Fruit fly (Drosophila melanogaster) whole organism, embryonic: ENCODE data around the gene Rbbp5.
A peak's percentile ranks its signal among the peaks of the same experiment; 100 is the strongest.

Experiments used
- Bgb ChIP-seq: fragments of 200-800 bp; sonication (Bioruptor generic); IDR thresholded peaks from 2 replicates; pipeline ENCODE4 v1.3.6; 2022; ENCODE audit warnings: missing biosample characterization, missing genetic modification characterization; ENCODE audit not compliant: partially characterized antibody
- CG1024 ChIP-seq: fragments of 200-800 bp; sonication (Bioruptor generic); IDR thresholded peaks from 2 replicates; pipeline ENCODE4 v1.3.6; 2022; ENCODE audit warnings: missing biosample characterization, missing genetic modification characterization
- CG10543 ChIP-seq: fragments of 200-800 bp; sonication (Bioruptor generic); optimal IDR thresholded peaks from 3 replicates; lab custom pipeline; 2017; ENCODE audit warnings: missing biosample characterization, mild to moderate bottlenecking, missing genetic modification characterization, moderate library complexity
- CG10959 ChIP-seq: fragments of 200-800 bp; sonication (Bioruptor generic); IDR thresholded peaks from 2 replicates; pipeline ENCODE4 v1.3.6; 2022; ENCODE audit warnings: missing biosample characterization, missing genetic modification characterization
- CG10979 ChIP-seq: fragments of 200-800 bp; sonication (Bioruptor generic); optimal IDR thresholded peaks from 2 replicates; lab custom pipeline; 2018; ENCODE audit warnings: missing biosample characterization, mild to moderate bottlenecking, missing genetic modification characterization, moderate library complexity
- CG13775 ChIP-seq: fragments of 200-800 bp; sonication (Bioruptor generic); optimal IDR thresholded peaks from 3 replicates; lab custom pipeline; 2017; ENCODE audit warnings: missing biosample characterization, mild to moderate bottlenecking, missing genetic modification characterization
- CG16813 ChIP-seq: fragments of 200-800 bp; sonication (Bioruptor generic); IDR thresholded peaks from 3 replicates; pipeline ENCODE4 v1.3.6; 2022; ENCODE audit warnings: missing biosample characterization, missing genetic modification characterization; ENCODE audit not compliant: partially characterized antibody
- CG17361 ChIP-seq: fragments of 200-800 bp; sonication (Bioruptor generic); IDR thresholded peaks from 3 replicates; pipeline ENCODE4 v1.3.6; 2022; ENCODE audit warnings: missing biosample characterization, missing genetic modification characterization
- CG30020 ChIP-seq: fragments of 200-800 bp; optimal IDR thresholded peaks from 2 replicates; lab custom pipeline; 2019; ENCODE audit warnings: missing biosample characterization, mild to moderate bottlenecking, missing genetic modification characterization, moderate library complexity
- CG30403 ChIP-seq: fragments of 200-800 bp; sonication (Bioruptor generic); optimal IDR thresholded peaks from 3 replicates; lab custom pipeline; 2016; ENCODE audit warnings: missing biosample characterization, missing genetic modification characterization
- CG30431 ChIP-seq: fragments of 200-800 bp; sonication (Bioruptor generic); optimal IDR thresholded peaks from 2 replicates; lab custom pipeline; 2017; ENCODE audit warnings: missing biosample characterization, missing genetic modification characterization
- CG3065 ChIP-seq: fragments of 200-800 bp; sonication (Bioruptor generic); optimal IDR thresholded peaks from 2 replicates; lab custom pipeline; 2016; ENCODE audit warnings: missing biosample characterization, missing genetic modification characterization
- CG32532 ChIP-seq: fragments of 200-800 bp; sonication (Bioruptor generic); IDR thresholded peaks from 2 replicates; pipeline ENCODE4 v1.3.6; 2022; ENCODE audit warnings: missing biosample characterization, missing genetic modification characterization
- CG4282 ChIP-seq: fragments of 200-800 bp; sonication (Bioruptor generic); optimal IDR thresholded peaks from 2 replicates; lab custom pipeline; 2016; ENCODE audit warnings: missing biosample characterization, missing genetic modification characterization
- CG4360 ChIP-seq: fragments of 200-800 bp; sonication (Bioruptor generic); IDR thresholded peaks from 2 replicates; pipeline ENCODE4 v1.3.6; 2022; ENCODE audit warnings: missing biosample characterization, missing genetic modification characterization
- CG6175 ChIP-seq: fragments of 200-800 bp; sonication (Bioruptor generic); IDR thresholded peaks from 3 replicates; pipeline ENCODE4 v1.3.6; 2022; ENCODE audit warnings: missing biosample characterization, missing genetic modification characterization
- CG7271 ChIP-seq: fragments of 200-800 bp; sonication (Bioruptor generic); optimal IDR thresholded peaks from 2 replicates; lab custom pipeline; 2018; ENCODE audit warnings: missing biosample characterization, mild to moderate bottlenecking, missing genetic modification characterization, moderate library complexity
- CG7963 ChIP-seq: fragments of 200-800 bp; sonication (Bioruptor generic); IDR thresholded peaks from 3 replicates; pipeline ENCODE4 v1.3.6; 2022; ENCODE audit warnings: missing biosample characterization, missing genetic modification characterization; ENCODE audit not compliant: partially characterized antibody
- CHES-1-like ChIP-seq: fragments of 200-800 bp; sonication (Bioruptor generic); optimal IDR thresholded peaks from 2 replicates; lab custom pipeline; 2016; ENCODE audit warnings: missing biosample characterization, missing genetic modification characterization
- CoRest ChIP-seq: fragments of 200-800 bp; sonication (Bioruptor generic); optimal IDR thresholded peaks from 3 replicates; lab custom pipeline; 2018; ENCODE audit warnings: missing biosample characterization, mild to moderate bottlenecking, missing genetic modification characterization, moderate library complexity
- Deaf1 ChIP-seq: fragments of 200-800 bp; optimal IDR thresholded peaks from 3 replicates; lab custom pipeline; 2019; ENCODE audit warnings: missing biosample characterization, mild to moderate bottlenecking, missing genetic modification characterization, moderate library complexity
- Doc3 ChIP-seq: fragments of 200-800 bp; sonication (Bioruptor generic); IDR thresholded peaks from 3 replicates; pipeline ENCODE4 v1.3.6; 2022; ENCODE audit warnings: missing biosample characterization, missing genetic modification characterization; ENCODE audit not compliant: partially characterized antibody
- Fer3 ChIP-seq: fragments of 200-800 bp; sonication (Bioruptor generic); optimal IDR thresholded peaks from 2 replicates; lab custom pipeline; 2018; ENCODE audit warnings: missing biosample characterization, mild to moderate bottlenecking, missing genetic modification characterization, moderate library complexity
- Gug ChIP-seq: fragments of 200-800 bp; sonication (Bioruptor generic); IDR thresholded peaks from 4 replicates; pipeline ENCODE4 v1.3.6; 2022; ENCODE audit warnings: missing biosample characterization, missing genetic modification characterization
- H15 ChIP-seq: fragments of 200-800 bp; sonication (Bioruptor generic); IDR thresholded peaks from 3 replicates; pipeline ENCODE4 v1.3.6; 2022; ENCODE audit warnings: missing biosample characterization, missing genetic modification characterization
- HHEX ChIP-seq: fragments of 200-800 bp; sonication (Bioruptor generic); optimal IDR thresholded peaks from 3 replicates; lab custom pipeline; 2017; ENCODE audit warnings: missing biosample characterization, mild to moderate bottlenecking, missing genetic modification characterization, missing genetic modification reagents
- Lim3 ChIP-seq: fragments of 200-800 bp; sonication (Bioruptor generic); IDR thresholded peaks from 2 replicates; pipeline ENCODE4 v1.3.6; 2022; ENCODE audit warnings: missing biosample characterization, missing genetic modification characterization
- MTF-1 ChIP-seq: fragments of 200-800 bp; sonication (Bioruptor generic); optimal IDR thresholded peaks from 2 replicates; lab custom pipeline; 2018; ENCODE audit warnings: missing biosample characterization, mild to moderate bottlenecking, missing genetic modification characterization, borderline replicate concordance
- Med ChIP-seq: fragments of 200-800 bp; sonication (Bioruptor generic); peaks from one replicate; lab custom pipeline; 2016; ENCODE audit warnings: missing biosample characterization, missing genetic modification characterization, mild to moderate bottlenecking, inconsistent platforms, moderate library complexity
- Oaz ChIP-seq: fragments of 200-800 bp; sonication (Bioruptor generic); IDR thresholded peaks from 2 replicates; pipeline ENCODE4 v1.3.6; 2022; ENCODE audit warnings: missing biosample characterization, missing genetic modification characterization
- Ptx1 ChIP-seq: fragments of 200-800 bp; sonication (Bioruptor generic); IDR thresholded peaks from 2 replicates; pipeline ENCODE4 v1.3.6; 2022; ENCODE audit warnings: missing biosample characterization, missing genetic modification characterization
- Side ChIP-seq: fragments of 200-800 bp; sonication (Bioruptor generic); optimal IDR thresholded peaks from 2 replicates; lab custom pipeline; 2016; ENCODE audit warnings: missing biosample characterization, missing genetic modification characterization
- Sox102F ChIP-seq: fragments of 200-800 bp; sonication (Bioruptor generic); optimal IDR thresholded peaks from 2 replicates; lab custom pipeline; 2018; ENCODE audit warnings: missing biosample characterization, mild to moderate bottlenecking, missing genetic modification characterization, moderate library complexity
- Xbp1 ChIP-seq: fragments of 200-800 bp; sonication (Bioruptor generic); optimal IDR thresholded peaks from 3 replicates; lab custom pipeline; 2016; ENCODE audit warnings: missing biosample characterization, mild to moderate bottlenecking, missing genetic modification characterization
- ase ChIP-seq: fragments of 200-800 bp; sonication (Bioruptor generic); IDR thresholded peaks from 3 replicates; pipeline ENCODE4 v1.3.6; 2022; ENCODE audit warnings: missing biosample characterization, missing genetic modification characterization
- ash1 ChIP-seq: fragments of 200-800 bp; sonication (Bioruptor generic); optimal IDR thresholded peaks from 2 replicates; lab custom pipeline; 2018; ENCODE audit warnings: missing biosample characterization, mild to moderate bottlenecking, missing genetic modification characterization
- bbx ChIP-seq: fragments of 200-800 bp; sonication (Bioruptor generic); IDR thresholded peaks from 2 replicates; pipeline ENCODE4 v1.3.6; 2022; ENCODE audit warnings: missing biosample characterization, missing genetic modification characterization; ENCODE audit not compliant: partially characterized antibody
- cg ChIP-seq: fragments of 200-800 bp; sonication (Bioruptor generic); optimal IDR thresholded peaks from 3 replicates; lab custom pipeline; 2019; ENCODE audit warnings: missing biosample characterization, mild to moderate bottlenecking, missing genetic modification characterization, moderate library complexity
- ci ChIP-seq: fragments of 200-800 bp; sonication (Bioruptor generic); IDR thresholded peaks from 3 replicates; pipeline ENCODE4 v1.3.6; 2022; ENCODE audit warnings: missing biosample characterization, missing genetic modification characterization
- gro ChIP-seq: fragments of 200-800 bp; sonication (Bioruptor generic); optimal IDR thresholded peaks from 2 replicates; lab custom pipeline; 2016; ENCODE audit warnings: missing biosample characterization, missing genetic modification characterization
- hb ChIP-seq: fragments of 200-800 bp; sonication (Bioruptor generic); IDR thresholded peaks from 3 replicates; pipeline ENCODE4 v1.3.6; 2022; ENCODE audit warnings: missing biosample characterization, missing genetic modification characterization; ENCODE audit not compliant: partially characterized antibody
- mirr ChIP-seq: fragments of 200-800 bp; sonication (Bioruptor generic); optimal IDR thresholded peaks from 3 replicates; lab custom pipeline; 2018; ENCODE audit warnings: missing biosample characterization, mild to moderate bottlenecking, missing genetic modification characterization
- nerfin-1 ChIP-seq: fragments of 200-800 bp; sonication (Bioruptor generic); optimal IDR thresholded peaks from 3 replicates; lab custom pipeline; 2019; ENCODE audit warnings: missing biosample characterization, mild to moderate bottlenecking, missing genetic modification characterization, moderate library complexity
- onecut ChIP-seq: fragments of 200-800 bp; sonication (Bioruptor generic); IDR thresholded peaks from 2 replicates; pipeline ENCODE4 v1.3.6; 2022; ENCODE audit warnings: missing biosample characterization, missing genetic modification characterization
- prd ChIP-seq, 3 experiments: fragments of >200 bp in 2 of 3; fragments of 200-800 bp in 1 of 3; sonication (Bioruptor generic) in 1 of 3; optimal IDR thresholded peaks in 2 of 3; IDR thresholded peaks in 1 of 3; 2 replicates in 2 of 3; 3 replicates in 1 of 3; pipeline versions ENCODE4 v1.3.6 to Lab custom; 2017 to 2022; ENCODE audit warnings: missing biosample characterization in 1 of 3, missing genetic modification characterization in 1 of 3
- pzg ChIP-seq: fragments of 200-800 bp; sonication (Bioruptor generic); optimal IDR thresholded peaks from 3 replicates; lab custom pipeline; 2018; ENCODE audit warnings: missing biosample characterization, mild to moderate bottlenecking, missing genetic modification characterization, moderate library complexity
- shn ChIP-seq: fragments of 200-800 bp; sonication (Bioruptor generic); optimal IDR thresholded peaks from 3 replicates; lab custom pipeline; 2016; ENCODE audit warnings: missing biosample characterization, missing genetic modification characterization
- z ChIP-seq: fragments of 200-800 bp; sonication (Bioruptor generic); IDR thresholded peaks from 3 replicates; pipeline ENCODE4 v1.3.6; 2022; ENCODE audit warnings: missing biosample characterization, missing genetic modification characterization

The Rbbp5 gene

DNA sequence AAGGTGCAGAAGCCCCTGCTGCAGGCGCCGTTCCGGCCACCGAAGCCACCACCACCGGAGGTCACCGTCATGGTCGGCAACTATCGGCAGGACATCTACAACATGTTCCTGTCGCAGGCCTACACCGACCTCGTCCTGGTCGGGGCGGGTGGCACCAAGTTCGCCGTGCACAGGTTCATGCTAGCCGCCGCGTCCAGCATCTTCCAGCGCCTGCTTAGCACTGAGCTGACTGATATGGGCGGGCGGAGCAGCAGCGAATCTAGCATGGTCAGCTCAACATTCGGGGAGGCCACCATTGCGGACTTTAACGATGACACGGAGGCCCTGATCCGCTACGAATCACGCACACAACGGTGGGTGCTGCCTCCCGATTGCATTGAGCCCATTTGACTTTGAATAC is 31.8 kb upstream of the Rbbp5 start (continued):
- TF ChIP-seq prd (optimal IDR thresholded peaks at IDR 0.05; lab: Kevin White, UChicago) = no peak
- TF ChIP-seq prd (GFP tag; IDR thresholded peaks at IDR 0.05; lab: Robert Waterston, UW) = no peak
- peak; percentile 52 for TF ChIP-seq Med (GFP tag; lab: Kevin White, UChicago)
- TF ChIP-seq CG3065 (GFP tag; lab: Kevin White, UChicago) = no peak
- TF ChIP-seq Ptx1 (GFP tag; lab: Robert Waterston, UW) = no peak
- 0 out of 3 replicates have a peak, but pooled peaks have one; percentile 26 for TF ChIP-seq z (GFP tag; lab: Robert Waterston, UW)
- TF ChIP-seq CG7963 (GFP tag; lab: Robert Waterston, UW) = 0 out of 3 replicates have a peak, but pooled peaks have one; percentile 6
- no peak for TF ChIP-seq pzg
- TF ChIP-seq CG32532 (GFP tag; lab: Robert Waterston, UW) = no peak
- no peak for TF ChIP-seq Fer3 (tag; lab: Kevin White, UChicago)
- no peak for TF ChIP-seq CG10959 (GFP tag; lab: Robert Waterston, UW)
- TF ChIP-seq CG1024 (GFP tag; lab: Robert Waterston, UW) = no peak
- TF ChIP-seq CG30020 (tag; lab: Kevin White, UChicago) = no peak
- no peak for TF ChIP-seq CG17361 (GFP tag; lab: Robert Waterston, UW)

DNA sequence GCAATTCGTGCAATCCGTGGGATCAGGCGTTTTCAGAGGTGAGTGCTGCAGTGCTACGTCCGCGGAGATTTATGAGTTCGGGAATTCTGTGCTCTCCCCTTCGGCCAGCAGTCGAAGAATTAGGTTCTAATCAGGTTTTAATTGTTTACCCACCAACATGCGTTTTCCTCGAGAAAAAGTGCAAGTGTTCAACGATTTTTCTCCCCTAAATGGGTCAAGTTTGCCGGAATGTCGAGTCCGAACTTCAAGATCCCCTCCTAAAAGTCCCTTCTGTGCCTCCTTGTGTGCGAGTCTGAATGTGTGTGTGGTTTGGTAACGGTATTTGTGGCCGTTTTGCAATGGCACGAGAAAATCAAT is 28.8 kb upstream of the Rbbp5 start:
- peak; percentile 45 for TF ChIP-seq nerfin-1
- no peak for TF ChIP-seq shn (GFP tag; lab: Kevin White, UChicago)
- no peak for TF ChIP-seq CG13775 (GFP tag; lab: Kevin White, UChicago)
- TF ChIP-seq Gug (GFP tag; lab: Robert Waterston, UW) = no peak
- no peak for TF ChIP-seq ase
- peak; percentile 5 for TF ChIP-seq cg (GFP tag; lab: Kevin White, UChicago)
- no peak for TF ChIP-seq ci (GFP tag; lab: Robert Waterston, UW)
- TF ChIP-seq CG30403 (GFP tag; lab: Kevin White, UChicago) = no peak
- TF ChIP-seq CG16813 (GFP tag; lab: Robert Waterston, UW) = no peak
- no peak for TF ChIP-seq Oaz (GFP tag; lab: Robert Waterston, UW)
- TF ChIP-seq CG30431 (GFP tag; lab: Kevin White, UChicago) = no peak
- no peak for TF ChIP-seq bbx
- TF ChIP-seq onecut (GFP tag; lab: Robert Waterston, UW) = peak; percentile 73
- no peak for TF ChIP-seq CG6175
- no peak for TF ChIP-seq Lim3 (GFP tag; lab: Robert Waterston, UW)
- TF ChIP-seq Doc3 = no peak
- no peak for TF ChIP-seq CG10543 (GFP tag; lab: Kevin White, UChicago)

DNA sequence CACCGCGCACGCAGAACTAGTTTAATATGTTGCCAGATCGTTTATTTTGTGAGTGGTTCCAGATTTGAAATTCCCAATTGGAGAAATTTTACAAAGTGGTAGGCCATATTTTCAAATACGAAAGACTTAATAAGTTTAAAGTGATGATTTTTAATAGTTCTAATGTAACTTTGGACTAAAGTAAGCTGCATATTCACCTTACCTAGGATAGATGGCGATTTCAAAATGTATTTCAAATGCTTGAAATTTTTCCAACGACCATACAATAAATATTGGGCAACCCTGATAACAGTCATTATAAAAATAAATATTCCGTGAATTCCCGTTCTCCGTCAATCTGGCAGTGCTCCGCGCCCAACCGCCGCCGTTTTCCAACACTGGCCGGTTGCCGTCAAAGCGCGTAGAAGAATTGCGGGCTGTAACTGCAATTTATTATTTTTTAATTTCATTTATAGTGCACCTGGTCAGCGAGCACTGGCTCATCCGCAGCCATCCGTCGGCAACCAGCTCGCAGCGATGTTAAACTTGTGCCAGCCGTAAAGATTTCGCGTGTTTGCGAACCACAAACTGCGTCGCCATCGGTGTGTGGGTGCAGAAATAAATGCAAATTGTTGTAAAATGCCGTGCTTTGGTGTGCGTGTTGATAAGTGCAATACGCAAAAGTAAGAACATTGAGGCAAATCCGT is 28.3 kb upstream of the Rbbp5 start, which contains the start of the genes Ide and RhoBTB:
Ide (minus strand) TSS at position 19 of the 686 bp plus-strand sequence.
RhoBTB (plus strand) TSS at position 365 of the 686 bp plus-strand sequence.
- peak; percentile 88 for TF ChIP-seq Xbp1
- TF ChIP-seq MTF-1 (GFP tag; lab: Kevin White, UChicago) = no peak
- TF ChIP-seq HHEX (GFP tag; lab: Kevin White, UChicago) = peak; percentile 48
- TF ChIP-seq Sox102F (GFP tag; lab: Kevin White, UChicago) = peak; percentile 73
- TF ChIP-seq mirr = no peak
- peak; percentile 85 for TF ChIP-seq Side (GFP tag; lab: Kevin White, UChicago)
- TF ChIP-seq CG10979 (tag; lab: Kevin White, UChicago) = peak; percentile 52
- TF ChIP-seq ash1 (GFP tag; lab: Kevin White, UChicago) = no peak
- TF ChIP-seq CG7271 = no peak
- TF ChIP-seq H15 (GFP tag; lab: Robert Waterston, UW) = no peak; the same call in 2 of the 3 replicates
- no peak for TF ChIP-seq CG4360 (GFP tag; lab: Robert Waterston, UW)
- TF ChIP-seq gro (GFP tag; lab: Kevin White, UChicago) = peak; percentile 84
- peak; percentile 88 for TF ChIP-seq CHES-1-like
- TF ChIP-seq Deaf1 (tag; lab: Kevin White, UChicago) = no peak
- peak; percentile 96 for TF ChIP-seq CoRest (tag; lab: Kevin White, UChicago)
- TF ChIP-seq Bgb (GFP tag; lab: Robert Waterston, UW) = peak; percentile 34; the same call in 1 of the 2 replicates
- TF ChIP-seq CG4282 = no peak
- TF ChIP-seq hb = no peak
